Worm (Caenorhabditis elegans): ENCODE measurements around the gene C34C6.10.

The C34C6.10 gene

ce11 chrII:8742972-8743371 is 47.3 kb upstream of the C34C6.10 start:
- TF ChIP-seq attf-3 (GFP tag; conservative IDR thresholded peaks at IDR 0.05), result no peak
- no peak for TF ChIP-seq lin-26 (GFP tag; IDR thresholded peaks at IDR 0.05)
- no peak for TF ChIP-seq Y95B8A.8 (GFP tag; IDR thresholded peaks at IDR 0.05)
- peak; percentile 41 for TF ChIP-seq ztf-18 (tag; optimal IDR thresholded peaks at IDR 0.05)
- TF ChIP-seq ceh-27 (GFP tag; optimal IDR thresholded peaks at IDR 0.05), result no peak
- no peak for TF ChIP-seq ama-1 (optimal IDR thresholded peaks at IDR 0.05)
- no peak for TF ChIP-seq ama-1 (GFP tag; optimal IDR thresholded peaks at IDR 0.05)
- no peak for TF ChIP-seq egl-18 (GFP tag; IDR thresholded peaks at IDR 0.05)
- no peak for TF ChIP-seq egrh-3 (GFP tag; IDR thresholded peaks at IDR 0.05)
- TF ChIP-seq nhr-179 (tag; optimal IDR thresholded peaks at IDR 0.05), result no peak
- peak; percentile 2 for TF ChIP-seq snpc-3.4 (tag; optimal IDR thresholded peaks at IDR 0.05)
- no peak for TF ChIP-seq F39B2.1 (GFP tag; IDR thresholded peaks at IDR 0.05)
- no peak for TF ChIP-seq hlh-12 (tag; optimal IDR thresholded peaks at IDR 0.05)

ce11 chrII:8742006-8742847 is 46.5 kb upstream of the C34C6.10 start:
- no peak for TF ChIP-seq pbrm-1 (GFP tag; IDR thresholded peaks at IDR 0.05)
- peak; percentile 45 for TF ChIP-seq F22D6.2 (tag; optimal IDR thresholded peaks at IDR 0.05)
- TF ChIP-seq unc-130 (GFP tag; optimal IDR thresholded peaks at IDR 0.05), result no peak
- 0 out of 2 replicates have a peak, but pooled peaks have one; percentile 41 for TF ChIP-seq lag-1 (GFP tag; IDR thresholded peaks at IDR 0.05)
- TF ChIP-seq athp-1 (tag; optimal IDR thresholded peaks at IDR 0.05), result no peak
- TF ChIP-seq C06A6.2 (GFP tag; conservative IDR thresholded peaks at IDR 0.05), result peak; percentile 70
- TF ChIP-seq mcd-1 (GFP tag; IDR thresholded peaks at IDR 0.05), result 0 out of 2 replicates have a peak, but pooled peaks have one; percentile 21
- peak; percentile 75 for TF ChIP-seq lin-26 (GFP tag; IDR thresholded peaks at IDR 0.05)
- peak; percentile 39 for TF ChIP-seq die-1 (tag; optimal IDR thresholded peaks at IDR 0.05)
- TF ChIP-seq ceh-40 (GFP tag; IDR thresholded peaks at IDR 0.05), result no peak
- peak; percentile 34 for TF ChIP-seq nhr-90 (tag; optimal IDR thresholded peaks at IDR 0.05)
- peak; percentile 67 for TF ChIP-seq K11D2.4 (GFP tag; IDR thresholded peaks at IDR 0.05)
- no peak for TF ChIP-seq Y67H2A.10 (GFP tag; conservative IDR thresholded peaks at IDR 0.05)
- 0 out of 2 replicates have a peak, but pooled peaks have one; percentile 44 for TF ChIP-seq hsf-1 (GFP tag; IDR thresholded peaks at IDR 0.05)
- TF ChIP-seq F23B12.7 (tag; optimal IDR thresholded peaks at IDR 0.05; ENCODE audit: insufficient read depth), result no peak
- no peak for TF ChIP-seq ztf-25 (GFP tag; IDR thresholded peaks at IDR 0.05)
- TF ChIP-seq snpc-3.4 (tag; optimal IDR thresholded peaks at IDR 0.05), result no peak
- TF ChIP-seq nhr-120 (GFP tag; IDR thresholded peaks at IDR 0.05), result no peak
- no peak for TF ChIP-seq pha-4 (tag; optimal IDR thresholded peaks at IDR 0.05)
- TF ChIP-seq somi-1 (GFP tag; optimal IDR thresholded peaks at IDR 0.05), result peak; percentile 88
- TF ChIP-seq lir-1 (GFP tag; conservative IDR thresholded peaks at IDR 0.05), result 0 out of 2 replicates have a peak, but pooled peaks have one; percentile 6
- TF ChIP-seq nfya-1 (tag; optimal IDR thresholded peaks at IDR 0.05; ENCODE audit: borderline replicate concordance, insufficient read depth), result no peak
- no peak for TF ChIP-seq snpc-4 (GFP tag; optimal IDR thresholded peaks at IDR 0.05)
- no peak for TF ChIP-seq snpc-4 (tag; optimal IDR thresholded peaks at IDR 0.05)
- TF ChIP-seq B0336.3 (GFP tag; IDR thresholded peaks at IDR 0.05), result peak; percentile 62
- TF ChIP-seq madf-10 (tag; optimal IDR thresholded peaks at IDR 0.05), result no peak
- TF ChIP-seq let-607 (tag; optimal IDR thresholded peaks at IDR 0.05), result peak in 1 of 2 experiments; percentile 22
- 0 out of 2 replicates have a peak, but pooled peaks have one; percentile 21 for TF ChIP-seq madf-3 (GFP tag; IDR thresholded peaks at IDR 0.05)
- TF ChIP-seq lin-35 (GFP tag; optimal IDR thresholded peaks at IDR 0.05), result no peak
- no peak for TF ChIP-seq egl-18 (GFP tag; IDR thresholded peaks at IDR 0.05)
- peak; percentile 80 for TF ChIP-seq ztf-26 (tag; optimal IDR thresholded peaks at IDR 0.05)
- TF ChIP-seq F55B11.4 (tag; optimal IDR thresholded peaks at IDR 0.05; ENCODE audit: borderline replicate concordance, insufficient read depth), result no peak
- no peak for TF ChIP-seq xnd-1 (tag; optimal IDR thresholded peaks at IDR 0.05)
- peak; percentile 67 for TF ChIP-seq chd-7 (tag; optimal IDR thresholded peaks at IDR 0.05)
- peak; percentile 16 for TF ChIP-seq nhr-80 (tag; optimal IDR thresholded peaks at IDR 0.05)
- 0 out of 2 replicates have a peak, but pooled peaks have one; percentile 19 for TF ChIP-seq ekl-4 (GFP tag; IDR thresholded peaks at IDR 0.05)
